Fruit fly (Drosophila melanogaster) whole organism, embryonic: Measurements from ENCODE around the gene Pde6.
A peak's percentile ranks its signal among the peaks of the same experiment; 100 is the strongest.

Experiments used
- ATbp ChIP-seq: fragments of 200-800 bp; sonication (Bioruptor generic); optimal IDR thresholded peaks from 2 replicates; lab custom pipeline; 2017; ENCODE audit warnings: missing biosample characterization, mild to moderate bottlenecking, missing genetic modification characterization, missing genetic modification reagents
- Atf3 ChIP-seq: fragments of 200-800 bp; sonication (Bioruptor generic); optimal IDR thresholded peaks from 3 replicates; lab custom pipeline; 2016; ENCODE audit warnings: missing biosample characterization, missing genetic modification characterization
- Blimp-1 ChIP-seq: fragments of 200-800 bp; sonication (Bioruptor generic); optimal IDR thresholded peaks from 3 replicates; lab custom pipeline; 2018; ENCODE audit warnings: missing biosample characterization, missing genetic modification characterization, mild to moderate bottlenecking, moderate library complexity, missing genetic modification reagents
- CG10543 ChIP-seq: fragments of 200-800 bp; sonication (Bioruptor generic); optimal IDR thresholded peaks from 3 replicates; lab custom pipeline; 2017; ENCODE audit warnings: missing biosample characterization, mild to moderate bottlenecking, missing genetic modification characterization, moderate library complexity
- CG11696 ChIP-seq: fragments of 200-800 bp; sonication (Bioruptor generic); IDR thresholded peaks from 2 replicates; pipeline ENCODE4 v1.3.6; 2022; ENCODE audit warnings: missing biosample characterization, missing genetic modification characterization
- CG13296 ChIP-seq: fragments of 200-800 bp; sonication (Bioruptor generic); optimal IDR thresholded peaks from 3 replicates; lab custom pipeline; 2018; ENCODE audit warnings: missing biosample characterization, mild to moderate bottlenecking, missing genetic modification characterization
- CG1603 ChIP-seq: fragments of 200-800 bp; sonication (Bioruptor generic); optimal IDR thresholded peaks from 2 replicates; lab custom pipeline; 2019; ENCODE audit warnings: missing biosample characterization, mild to moderate bottlenecking, missing genetic modification characterization, moderate library complexity
- CG17361 ChIP-seq: fragments of 200-800 bp; sonication (Bioruptor generic); IDR thresholded peaks from 3 replicates; pipeline ENCODE4 v1.3.6; 2022; ENCODE audit warnings: missing biosample characterization, missing genetic modification characterization
- CG1792 ChIP-seq: fragments of 200-800 bp; sonication (Bioruptor generic); optimal IDR thresholded peaks from 2 replicates; lab custom pipeline; 2016; ENCODE audit warnings: missing biosample characterization, missing genetic modification characterization
- CG31224 ChIP-seq: fragments of 200-800 bp; sonication (Bioruptor generic); IDR thresholded peaks from 2 replicates; pipeline ENCODE4 v1.3.6; 2022; ENCODE audit warnings: missing biosample characterization, missing genetic modification characterization
- CG3407 ChIP-seq: fragments of 200-800 bp; sonication (Bioruptor generic); optimal IDR thresholded peaks from 2 replicates; lab custom pipeline; 2018; ENCODE audit warnings: missing biosample characterization, mild to moderate bottlenecking, missing genetic modification characterization
- CG6765 ChIP-seq: fragments of 200-800 bp; sonication (Bioruptor generic); optimal IDR thresholded peaks from 3 replicates; lab custom pipeline; 2017; ENCODE audit warnings: missing biosample characterization, mild to moderate bottlenecking, missing genetic modification characterization
- CG6854 ChIP-seq: fragments of 200-800 bp; sonication (Bioruptor generic); optimal IDR thresholded peaks from 3 replicates; lab custom pipeline; 2017; ENCODE audit warnings: missing biosample characterization, mild to moderate bottlenecking, missing genetic modification characterization
- CG7372 ChIP-seq: fragments of 200-800 bp; sonication (Bioruptor generic); IDR thresholded peaks from 2 replicates; pipeline ENCODE4 v1.3.6; 2022; ENCODE audit warnings: missing biosample characterization, missing genetic modification characterization
- CG8290 ChIP-seq, 3 experiments: fragments of 200-800 bp; sonication (Bioruptor generic); optimal IDR thresholded peaks; 2 replicates each; lab custom pipeline; 2016 to 2019; ENCODE audit warnings: missing biosample characterization in 3 of 3, missing genetic modification characterization in 3 of 3, mild to moderate bottlenecking in 2 of 3, moderate library complexity in 1 of 3
- CG8388 ChIP-seq: fragments of 200-800 bp; sonication (Bioruptor generic); optimal IDR thresholded peaks from 2 replicates; lab custom pipeline; 2019; ENCODE audit warnings: missing biosample characterization, mild to moderate bottlenecking, missing genetic modification characterization, moderate library complexity
- Chrac-16 ChIP-seq: fragments of 200-800 bp; sonication (Bioruptor generic); optimal IDR thresholded peaks from 3 replicates; lab custom pipeline; 2016; ENCODE audit warnings: missing biosample characterization, missing genetic modification characterization
- Drgx ChIP-seq: fragments of 200-800 bp; sonication (Bioruptor generic); IDR thresholded peaks from 2 replicates; pipeline ENCODE4 v1.3.6; 2022; ENCODE audit warnings: missing biosample characterization, missing genetic modification characterization
- E2f1 ChIP-seq: fragments of 200-800 bp; sonication (Bioruptor generic); IDR thresholded peaks from 2 replicates; pipeline ENCODE4 v1.3.6; 2022; ENCODE audit warnings: missing biosample characterization, missing genetic modification characterization
- Max ChIP-seq: fragments of 200-800 bp; sonication (Bioruptor generic); optimal IDR thresholded peaks from 2 replicates; lab custom pipeline; 2016; ENCODE audit warnings: missing biosample characterization, mild to moderate bottlenecking, missing genetic modification characterization
- Nf-YA ChIP-seq: fragments of 200-800 bp; sonication (Bioruptor generic); IDR thresholded peaks from 2 replicates; pipeline ENCODE4 v1.3.6; 2022; ENCODE audit warnings: missing biosample characterization, missing genetic modification characterization
- Rfx ChIP-seq: fragments of 200-800 bp; sonication (Bioruptor generic); IDR thresholded peaks from 2 replicates; pipeline ENCODE4 v1.3.6; 2022; ENCODE audit warnings: missing biosample characterization, missing genetic modification characterization
- Sox102F ChIP-seq: fragments of 200-800 bp; sonication (Bioruptor generic); optimal IDR thresholded peaks from 2 replicates; lab custom pipeline; 2018; ENCODE audit warnings: missing biosample characterization, mild to moderate bottlenecking, missing genetic modification characterization, moderate library complexity
- Stat92E ChIP-seq, 3 experiments: fragments of >200 bp in 2 of 3; fragments of 200-800 bp in 1 of 3; sonication (Bioruptor generic) in 1 of 3; optimal IDR thresholded peaks; 2 replicates each; lab custom pipeline; 2017 to 2019; ENCODE audit warnings: missing biosample characterization in 3 of 3, missing genetic modification characterization in 3 of 3, mild to moderate bottlenecking in 1 of 3, moderate library complexity in 1 of 3
- bowl ChIP-seq: fragments of 200-800 bp; sonication (Bioruptor generic); IDR thresholded peaks from 2 replicates; pipeline ENCODE4 v1.3.6; 2022; ENCODE audit warnings: missing biosample characterization, missing genetic modification characterization
- caup ChIP-seq: fragments of 200-800 bp; sonication (Bioruptor generic); optimal IDR thresholded peaks from 3 replicates; lab custom pipeline; 2017; ENCODE audit warnings: missing biosample characterization, mild to moderate bottlenecking, missing genetic modification characterization, moderate library complexity; ENCODE audit not compliant: severe bottlenecking
- chinmo ChIP-seq: fragments of 200-800 bp; sonication (Bioruptor generic); IDR thresholded peaks from 4 replicates; pipeline ENCODE4 v1.3.6; 2022; ENCODE audit warnings: missing biosample characterization, missing genetic modification characterization; ENCODE audit not compliant: partially characterized antibody
- disco-r ChIP-seq: fragments of 200-800 bp; sonication (Bioruptor generic); optimal IDR thresholded peaks from 2 replicates; lab custom pipeline; 2016; ENCODE audit warnings: missing biosample characterization, missing genetic modification characterization
- gem ChIP-seq: fragments of 200-800 bp; sonication (Bioruptor generic); optimal IDR thresholded peaks from 2 replicates; lab custom pipeline; 2019; ENCODE audit warnings: missing biosample characterization, mild to moderate bottlenecking, missing genetic modification characterization, moderate library complexity
- grau ChIP-seq: fragments of 200-800 bp; optimal IDR thresholded peaks from 3 replicates; lab custom pipeline; 2019; ENCODE audit warnings: missing biosample characterization, mild to moderate bottlenecking, missing genetic modification characterization, moderate library complexity
- gsb ChIP-seq: fragments of 200-800 bp; sonication (Bioruptor generic); IDR thresholded peaks from 2 replicates; pipeline ENCODE4 v1.3.6; 2022; ENCODE audit warnings: missing biosample characterization, missing genetic modification characterization
- gsb-n ChIP-seq: fragments of 200-800 bp; sonication (Bioruptor generic); optimal IDR thresholded peaks from 3 replicates; lab custom pipeline; 2018; ENCODE audit warnings: missing biosample characterization, mild to moderate bottlenecking, missing genetic modification characterization
- gt ChIP-seq: fragments of 200-800 bp; sonication (Bioruptor generic); IDR thresholded peaks from 2 replicates; pipeline ENCODE4 v1.3.6; 2022; ENCODE audit warnings: missing biosample characterization, missing genetic modification characterization
- klu ChIP-seq: fragments of 200-800 bp; sonication (Bioruptor generic); IDR thresholded peaks from 2 replicates; pipeline ENCODE4 v1.3.6; 2022; ENCODE audit warnings: missing biosample characterization, missing genetic modification characterization
- lab ChIP-seq: fragments of 200-800 bp; sonication (Bioruptor generic); optimal IDR thresholded peaks from 3 replicates; lab custom pipeline; 2017; ENCODE audit warnings: missing biosample characterization, missing genetic modification characterization, mild to moderate bottlenecking, moderate library complexity, missing genetic modification reagents
- mirr ChIP-seq: fragments of 200-800 bp; sonication (Bioruptor generic); optimal IDR thresholded peaks from 3 replicates; lab custom pipeline; 2018; ENCODE audit warnings: missing biosample characterization, mild to moderate bottlenecking, missing genetic modification characterization
- odd ChIP-seq: fragments of 200-800 bp; sonication (Bioruptor generic); optimal IDR thresholded peaks from 2 replicates; lab custom pipeline; 2017; ENCODE audit warnings: missing biosample characterization, mild to moderate bottlenecking, missing genetic modification characterization
- org-1 ChIP-seq: fragments of 200-800 bp; sonication (Bioruptor generic); optimal IDR thresholded peaks from 2 replicates; lab custom pipeline; 2017; ENCODE audit warnings: missing biosample characterization, missing genetic modification characterization
- peb ChIP-seq: fragments of 200-800 bp; sonication (Bioruptor generic); IDR thresholded peaks from 2 replicates; pipeline ENCODE4 v1.3.6; 2022; ENCODE audit warnings: missing biosample characterization, missing genetic modification characterization
- phol ChIP-seq: fragments of 200-800 bp; sonication (Bioruptor generic); optimal IDR thresholded peaks from 3 replicates; lab custom pipeline; 2018; ENCODE audit warnings: missing biosample characterization, mild to moderate bottlenecking, missing genetic modification characterization, moderate library complexity
- pros ChIP-seq: fragments of 200-800 bp; sonication (Bioruptor generic); optimal IDR thresholded peaks from 3 replicates; lab custom pipeline; 2019; ENCODE audit warnings: missing biosample characterization, mild to moderate bottlenecking, missing genetic modification characterization, moderate library complexity
- ranshi ChIP-seq: fragments of 200-800 bp; sonication (Bioruptor generic); IDR thresholded peaks from 2 replicates; pipeline ENCODE4 v1.3.6; 2022; ENCODE audit warnings: missing biosample characterization, missing genetic modification characterization
- sd ChIP-seq: fragments of 200-800 bp; sonication (Bioruptor generic); optimal IDR thresholded peaks from 3 replicates; lab custom pipeline; 2018; ENCODE audit warnings: missing biosample characterization, mild to moderate bottlenecking, missing genetic modification characterization, moderate library complexity
- sens ChIP-seq: fragments of 200-800 bp; sonication (Bioruptor generic); peaks from one replicate; lab custom pipeline; 2016; ENCODE audit warnings: missing biosample characterization, missing genetic modification characterization
- unpg ChIP-seq: fragments of 200-800 bp; sonication (Bioruptor generic); optimal IDR thresholded peaks from 3 replicates; lab custom pipeline; 2018; ENCODE audit warnings: missing biosample characterization, mild to moderate bottlenecking, missing genetic modification characterization, moderate library complexity
- vnd ChIP-seq: fragments of 200-800 bp; sonication (Bioruptor generic); IDR thresholded peaks from 3 replicates; pipeline ENCODE4 v1.3.6; 2022; ENCODE audit warnings: missing biosample characterization, missing genetic modification characterization; ENCODE audit not compliant: partially characterized antibody
- wek ChIP-seq: fragments of 200-800 bp; sonication (Bioruptor generic); optimal IDR thresholded peaks from 3 replicates; lab custom pipeline; 2018; ENCODE audit warnings: missing biosample characterization, mild to moderate bottlenecking, missing genetic modification characterization, moderate library complexity
- yki ChIP-seq: fragments of >200 bp; optimal IDR thresholded peaks from 3 replicates; lab custom pipeline; 2018

Pde6 gene

DNA sequence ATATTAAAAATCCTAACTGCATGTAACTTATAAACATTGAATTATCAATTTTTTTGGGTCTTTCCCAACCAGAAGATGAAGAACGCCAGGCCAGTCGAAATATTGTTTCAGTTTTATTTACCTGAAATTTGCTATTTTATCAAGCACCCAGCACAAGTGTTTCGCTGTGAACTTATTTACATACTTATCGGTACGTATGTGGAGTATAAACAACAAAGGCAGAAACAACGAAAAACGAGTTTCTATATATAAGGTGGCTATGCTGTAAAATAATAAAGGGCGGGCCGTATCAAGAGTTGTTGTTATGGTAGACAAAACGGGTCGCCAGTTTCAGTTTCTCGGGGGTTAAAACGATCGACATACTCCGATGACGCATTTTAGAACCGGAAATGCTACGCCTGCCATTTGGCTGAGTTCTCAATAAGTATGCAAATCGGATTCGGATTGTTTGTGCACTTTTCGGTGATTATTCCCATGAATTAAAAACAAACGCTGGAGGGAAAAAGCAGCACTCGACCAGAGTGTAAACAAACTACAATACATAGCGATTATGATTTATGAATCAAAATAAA lies 78.4 kb downstream of the Pde6 start (continued):
- TF ChIP-seq CG13296 (GFP tag; lab: Kevin White, UChicago) (peak; percentile 70), Blimp-1 (GFP tag; lab: Kevin White, UChicago) (no peak), CG11696 (GFP tag; lab: Robert Waterston, UW) (no peak), sens (GFP tag; lab: Kevin White, UChicago) (peak; percentile 82), CG1603 (peak; percentile 12), gsb-n (peak; percentile 47), Rfx (peak; percentile 37; the same call in 1 of the 2 replicates), lab (GFP tag; lab: Kevin White, UChicago) (peak; percentile 74), ranshi (no peak), Atf3 (GFP tag; lab: Kevin White, UChicago) (no peak), gem (tag; lab: Kevin White, UChicago) (peak; percentile 20), CG6854 (GFP tag; lab: Kevin White, UChicago) (peak; percentile 41), odd (GFP tag; lab: Kevin White, UChicago) (peak; percentile 43), caup (GFP tag; lab: Kevin White, UChicago) (peak; percentile 38), mirr (GFP tag; lab: Kevin White, UChicago) (peak; percentile 65), wek (peak; percentile 55), Chrac-16 (GFP tag; lab: Kevin White, UChicago) (no peak), Stat92E (GFP tag; optimal IDR thresholded peaks at IDR 0.05; lab: Kevin White, UChicago) (no peak), unpg (GFP tag; lab: Kevin White, UChicago) (peak; percentile 28), sd (peak; percentile 8), CG6765 (GFP tag; lab: Kevin White, UChicago) (peak; percentile 46), yki (no peak), CG8290 (GFP tag; optimal IDR thresholded peaks at IDR 0.05; lab: Kevin White, UChicago) (no peak), CG8290 (tag; optimal IDR thresholded peaks at IDR 0.05; lab: Kevin White, UChicago) (peak in 1 of 2 experiments; percentile 73), klu (GFP tag; lab: Robert Waterston, UW) (no peak), grau (tag; lab: Kevin White, UChicago) (peak; percentile 1)

DNA sequence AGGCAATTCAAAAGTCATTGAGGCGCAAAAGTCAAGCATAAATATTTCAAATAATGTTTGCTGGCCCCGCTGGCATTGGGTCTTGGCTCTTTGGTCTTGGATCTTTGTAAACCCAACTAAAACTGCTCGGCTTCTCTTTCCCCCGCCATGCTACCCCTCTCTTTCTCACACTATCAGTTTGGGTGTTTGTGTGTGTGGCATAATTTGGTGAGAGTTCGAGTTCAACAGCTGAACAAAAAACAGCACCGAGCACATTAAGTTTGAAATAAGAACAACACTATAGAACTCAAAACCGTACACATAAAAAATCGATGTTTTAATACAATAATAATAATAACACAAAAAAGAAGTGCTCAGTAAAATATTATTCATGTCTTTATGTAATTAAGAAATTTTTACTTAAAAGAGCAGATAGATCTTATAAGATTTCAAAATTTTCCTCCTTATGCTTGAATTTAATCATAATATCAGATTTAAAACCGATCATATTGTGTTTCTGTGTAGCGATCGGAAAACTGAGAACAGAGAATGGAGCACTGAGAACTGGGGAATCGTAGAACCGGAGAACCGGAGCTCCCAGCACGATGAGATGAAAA lies 79.6 kb downstream of the Pde6 start:
- TF ChIP-seq org-1 (GFP tag; lab: Kevin White, UChicago), result peak; percentile 65
- TF ChIP-seq CG3407 (GFP tag; lab: Kevin White, UChicago), result peak; percentile 60
- TF ChIP-seq phol (tag; lab: Kevin White, UChicago), result peak; percentile 88
- TF ChIP-seq peb (GFP tag; lab: Robert Waterston, UW), result peak; percentile 64
- peak; percentile 80 for TF ChIP-seq E2f1 (GFP tag; lab: Robert Waterston, UW)
- peak; percentile 35; the same call in 1 of the 2 replicates for TF ChIP-seq Nf-YA (GFP tag; lab: Robert Waterston, UW)
- no peak for TF ChIP-seq pros
- peak; percentile 91 for TF ChIP-seq chinmo (GFP tag; lab: Robert Waterston, UW)
- peak; percentile 41 for TF ChIP-seq CG10543
- TF ChIP-seq CG7372, result peak; percentile 75
- no peak for TF ChIP-seq disco-r (GFP tag; lab: Kevin White, UChicago)
- peak; percentile 88 for TF ChIP-seq CG8388
- peak; percentile 45 for TF ChIP-seq ATbp (GFP tag; lab: Kevin White, UChicago)
- TF ChIP-seq Drgx (GFP tag; lab: Robert Waterston, UW), result no peak
- 0 out of 2 replicates have a peak, but pooled peaks have one; percentile 53 for TF ChIP-seq gsb (GFP tag; lab: Robert Waterston, UW)
- TF ChIP-seq Max (GFP tag; lab: Kevin White, UChicago), result peak; percentile 68
- TF ChIP-seq vnd (GFP tag; lab: Robert Waterston, UW), result no peak
- peak; percentile 94 for TF ChIP-seq CG17361 (GFP tag; lab: Robert Waterston, UW)
- peak; percentile 81 for TF ChIP-seq Sox102F (GFP tag; lab: Kevin White, UChicago)
- peak; percentile 50; the same call in 1 of the 2 replicates for TF ChIP-seq klu (GFP tag; lab: Robert Waterston, UW)
- TF ChIP-seq gt (GFP tag; lab: Robert Waterston, UW), result no peak
- no peak for TF ChIP-seq CG1792 (GFP tag; lab: Kevin White, UChicago)
- peak; percentile 67 for TF ChIP-seq CG31224 (GFP tag; lab: Robert Waterston, UW)
- peak; percentile 22; the same call in 1 of the 2 replicates for TF ChIP-seq bowl (GFP tag; lab: Robert Waterston, UW)
